Worm (Caenorhabditis elegans): Measurements from ENCODE around the gene C50H2.4.

ce11 chrV:9921288-9921687, 4.5 kb downstream of the C50H2.4 start, which contains the start of gene ceh-75:
- TF ChIP-seq pros-1 (tag; optimal IDR thresholded peaks at IDR 0.05) (no peak), ama-1 (optimal IDR thresholded peaks at IDR 0.05) (no peak), ttx-3 (tag; optimal IDR thresholded peaks at IDR 0.05) (no peak), elt-2 (tag; optimal IDR thresholded peaks at IDR 0.05) (no peak), fkh-10 (GFP tag; optimal IDR thresholded peaks at IDR 0.05) (no peak), ceh-18 (tag; optimal IDR thresholded peaks at IDR 0.05) (no peak), K02D7.2 (tag; optimal IDR thresholded peaks at IDR 0.05) (no peak), dmd-4 (tag; optimal IDR thresholded peaks at IDR 0.05; ENCODE audit: borderline replicate concordance) (no peak), pqm-1 (tag; optimal IDR thresholded peaks at IDR 0.05) (no peak), Y22D7AL.16 (tag; optimal IDR thresholded peaks at IDR 0.05) (no peak), nhr-11 (tag; optimal IDR thresholded peaks at IDR 0.05) (no peak)
